Fruit fly (Drosophila melanogaster) whole organism, wandering third instar larva: ENCODE measurements around the gene Mtp.

ENCODE experiments used
- Jra ChIP-seq: sonication (Bioruptor generic); optimal IDR thresholded peaks from 2 replicates; lab custom pipeline; 2016; ENCODE audit warnings: missing biosample characterization, missing genetic modification characterization
- fru ChIP-seq: fragments of 200-800 bp; sonication (Bioruptor generic); optimal IDR thresholded peaks from 3 replicates; lab custom pipeline; 2016; ENCODE audit warnings: missing biosample characterization, mild to moderate bottlenecking, missing genetic modification characterization

DNA sequence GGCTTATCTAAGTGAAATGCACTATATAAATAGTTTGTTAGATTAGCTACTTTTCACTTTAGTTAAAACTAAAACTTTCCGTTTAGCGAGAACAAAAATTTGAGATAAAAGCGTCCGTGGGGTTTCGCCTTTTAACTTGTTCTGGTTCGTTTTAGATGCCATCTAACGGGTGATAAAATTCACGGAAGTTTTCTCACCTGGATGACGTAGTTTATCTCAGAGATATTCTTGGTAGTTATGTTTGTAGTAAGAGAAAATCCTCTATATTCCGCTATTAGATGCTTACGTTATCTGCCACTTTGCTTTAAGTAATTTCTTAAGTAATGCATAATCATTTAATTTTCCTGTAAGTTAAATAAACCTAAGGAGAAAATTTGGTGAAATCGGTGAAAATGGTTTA is 11.3 kb upstream of the Mtp start, which contains the start of gene CG9270:
- TF ChIP-seq Jra (GFP tag; lab: Kevin White, UChicago), result no peak
- no peak for TF ChIP-seq fru (GFP tag; lab: Kevin White, UChicago)
